Fruit fly (Drosophila melanogaster): ENCODE results near the gene rdx.

The rdx gene

DNA sequence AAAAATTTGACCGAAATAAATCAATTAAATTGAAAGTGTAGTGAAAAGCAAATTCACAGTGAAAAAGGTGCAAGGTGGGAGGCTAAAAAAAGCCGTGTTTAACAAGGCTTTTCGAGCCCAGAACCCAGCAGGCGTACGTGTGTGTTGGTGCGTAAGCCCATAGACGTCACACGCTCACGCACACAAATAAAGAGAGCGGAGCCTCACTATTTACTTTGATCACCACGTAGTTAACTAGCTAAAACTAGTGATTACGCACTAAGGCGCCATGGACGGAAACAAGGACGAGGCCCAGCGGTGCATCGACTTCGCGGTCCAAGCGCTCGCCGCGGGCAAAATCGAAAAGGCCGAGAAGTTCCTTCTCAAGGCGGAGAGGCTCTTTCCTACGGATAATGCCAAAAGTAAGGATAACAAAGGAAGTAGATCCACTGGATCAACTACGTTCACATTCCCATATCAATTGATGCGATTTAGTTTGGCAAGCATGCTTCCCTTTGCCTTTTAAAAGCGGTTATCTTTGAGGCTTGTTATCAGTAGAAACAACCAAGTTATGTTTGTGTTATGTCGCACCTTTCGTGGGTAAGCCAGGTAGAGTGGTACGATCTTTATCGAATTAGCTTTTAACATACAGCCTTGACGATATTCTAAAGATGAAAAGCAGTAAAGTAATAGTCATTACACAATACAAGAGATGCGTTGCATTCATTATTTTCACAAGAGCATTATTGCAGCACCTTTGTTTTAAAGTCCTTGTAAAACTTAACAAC lies 748 bp upstream of the rdx start (continued):
- no peak for TF ChIP-seq CG2712 (tag; optimal IDR thresholded peaks at IDR 0.05)
- 0 out of 3 replicates have a peak, but pooled peaks have one; percentile 7 for TF ChIP-seq otp (GFP tag; IDR thresholded peaks at IDR 0.05)
- TF ChIP-seq Hmx (GFP tag; optimal IDR thresholded peaks at IDR 0.05): no peak
- no peak for TF ChIP-seq z (GFP tag; IDR thresholded peaks at IDR 0.05)
- no peak for TF ChIP-seq BtbVII (GFP tag; optimal IDR thresholded peaks at IDR 0.05)
- TF ChIP-seq CG12155 (GFP tag; optimal IDR thresholded peaks at IDR 0.05): no peak
- no peak for TF ChIP-seq CG7357 (GFP tag; IDR thresholded peaks at IDR 0.05)
- no peak for TF ChIP-seq CG16815 (GFP tag; optimal IDR thresholded peaks at IDR 0.05)
- TF ChIP-seq BEAF-32 (GFP tag; optimal IDR thresholded peaks at IDR 0.05): no peak
- TF ChIP-seq CG11085 (GFP tag; IDR thresholded peaks at IDR 0.05): no peak
- TF ChIP-seq chinmo (GFP tag; IDR thresholded peaks at IDR 0.05; ENCODE audit: partially characterized antibody): 0 out of 4 replicates have a peak, but pooled peaks have one; percentile 56
- TF ChIP-seq slou (GFP tag; optimal IDR thresholded peaks at IDR 0.05): no peak
- no peak for TF ChIP-seq CG12744 (GFP tag; optimal IDR thresholded peaks at IDR 0.05)
- TF ChIP-seq Abd-B (GFP tag; optimal IDR thresholded peaks at IDR 0.05): no peak
- TF ChIP-seq vfl (GFP tag; optimal IDR thresholded peaks at IDR 0.05): no peak
- no peak for TF ChIP-seq CG12769 (tag; optimal IDR thresholded peaks at IDR 0.05)

DNA sequence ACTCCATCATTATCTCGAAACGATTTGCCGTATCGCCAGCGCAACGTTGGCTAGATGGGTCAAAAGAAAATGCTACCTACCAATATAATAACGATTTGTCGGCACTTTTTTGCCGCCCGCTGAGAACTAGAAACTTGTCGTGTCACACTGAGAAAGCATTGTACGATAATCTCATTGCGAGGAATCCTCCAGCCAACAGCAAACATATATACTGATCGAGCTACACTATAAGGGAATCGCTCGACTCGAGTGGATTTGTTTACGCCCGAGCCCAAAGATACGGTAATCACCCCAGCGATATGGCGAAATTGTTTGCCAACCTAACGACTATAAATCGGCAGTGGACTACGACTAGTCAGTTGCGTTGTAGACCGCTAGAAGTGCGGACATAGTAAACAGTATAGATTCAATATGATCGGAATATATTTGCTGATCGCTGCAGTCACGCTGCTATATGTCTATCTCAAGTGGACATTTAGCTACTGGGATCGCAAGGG lies 2.9 kb downstream of the rdx start, which contains the start of gene Cyp6d5:
Cyp6d5 (plus strand) TSS at position 356 of the 497 bp plus-strand sequence.
- peak; percentile 18; the same call in 1 of the 2 replicates for TF ChIP-seq CG32532 (GFP tag; IDR thresholded peaks at IDR 0.05)
- TF ChIP-seq Max (GFP tag; optimal IDR thresholded peaks at IDR 0.05): no peak
- peak; percentile 95 for TF ChIP-seq sug (tag; optimal IDR thresholded peaks at IDR 0.05)
- no peak for TF ChIP-seq tin (GFP tag; optimal IDR thresholded peaks at IDR 0.05)
- TF ChIP-seq mirr (GFP tag; optimal IDR thresholded peaks at IDR 0.05): peak; percentile 57
- no peak for TF ChIP-seq chn (GFP tag; optimal IDR thresholded peaks at IDR 0.05)
- no peak for TF ChIP-seq CG16863 (GFP tag; optimal IDR thresholded peaks at IDR 0.05)
- TF ChIP-seq CG4707 (GFP tag; optimal IDR thresholded peaks at IDR 0.05): no peak
- no peak for TF ChIP-seq tx (GFP tag; optimal IDR thresholded peaks at IDR 0.05)
- TF ChIP-seq CG18476 (GFP tag; optimal IDR thresholded peaks at IDR 0.05): no peak
- peak; percentile 25 for TF ChIP-seq CG13894 (tag; optimal IDR thresholded peaks at IDR 0.05)
- no peak for TF ChIP-seq CG12659 (GFP tag; optimal IDR thresholded peaks at IDR 0.05)
- no peak for TF ChIP-seq D19B (GFP tag; optimal IDR thresholded peaks at IDR 0.05)
- TF ChIP-seq CG34376 (GFP tag; optimal IDR thresholded peaks at IDR 0.05): peak; percentile 89
- peak; percentile 65 for TF ChIP-seq sens (GFP tag)
- no peak for TF ChIP-seq Dek (tag; optimal IDR thresholded peaks at IDR 0.05)
- TF ChIP-seq BEAF-32 (GFP tag; optimal IDR thresholded peaks at IDR 0.05): no peak
- TF ChIP-seq cad (GFP tag; optimal IDR thresholded peaks at IDR 0.05): no peak
- TF ChIP-seq NC2β (GFP tag; optimal IDR thresholded peaks at IDR 0.05): peak; percentile 15
- peak; percentile 20 for TF ChIP-seq org-1 (GFP tag; optimal IDR thresholded peaks at IDR 0.05)
- TF ChIP-seq CG8290 (GFP tag; optimal IDR thresholded peaks at IDR 0.05): no peak
- TF ChIP-seq CG8290 (tag; optimal IDR thresholded peaks at IDR 0.05): peak in 1 of 2 experiments; percentile 46
- no peak for TF ChIP-seq CG7839 (tag; optimal IDR thresholded peaks at IDR 0.05)
- no peak for TF ChIP-seq Sin3A (optimal IDR thresholded peaks at IDR 0.05)
- no peak for TF ChIP-seq Camta (GFP tag; optimal IDR thresholded peaks at IDR 0.05)
- TF ChIP-seq Nf-YC (tag; optimal IDR thresholded peaks at IDR 0.05): no peak
- TF ChIP-seq ac (GFP tag; optimal IDR thresholded peaks at IDR 0.05): no peak
- no peak for TF ChIP-seq CG11093 (GFP tag; IDR thresholded peaks at IDR 0.05)
- TF ChIP-seq otp (GFP tag; IDR thresholded peaks at IDR 0.05): no peak
- TF ChIP-seq Hey (tag; optimal IDR thresholded peaks at IDR 0.05): no peak
- no peak for TF ChIP-seq Bdp1 (GFP tag; optimal IDR thresholded peaks at IDR 0.05)
- TF ChIP-seq CG14050 (GFP tag; IDR thresholded peaks at IDR 0.05): no peak
- TF ChIP-seq CG10543 (GFP tag; optimal IDR thresholded peaks at IDR 0.05): peak; percentile 47
- TF ChIP-seq CG10267 (tag; optimal IDR thresholded peaks at IDR 0.05): no peak
- TF ChIP-seq CG15601 (tag; optimal IDR thresholded peaks at IDR 0.05): peak; percentile 11
- TF ChIP-seq nerfin-2 (GFP tag; IDR thresholded peaks at IDR 0.05; ENCODE audit: partially characterized antibody): no peak

All from whole organism, embryonic.